Worm (Caenorhabditis elegans): ENCODE measurements around the gene Y57G11C.51.
"Not testable (repeated sequence)": the region's sequence is repeated elsewhere in the genome, so short reads cannot be mapped to it uniquely, and the experiment has no call there.

Y57G11C.51 gene

ce11 chrIV:14774454-14774853 is at the start of gene Y57G11C.51:
TSS of gene Y57G11C.51 (minus strand) at chrIV:14774554.
- not testable (repeated sequence) for TF ChIP-seq pes-1 (GFP tag; IDR thresholded peaks at IDR 0.05); ceh-13 (GFP tag; optimal IDR thresholded peaks at IDR 0.05); tbx-37 (GFP tag; conservative IDR thresholded peaks at IDR 0.05)

ce11 chrIV:14822267-14822666 is 47.9 kb upstream of the Y57G11C.51 start:
- TF ChIP-seq ama-1 (optimal IDR thresholded peaks at IDR 0.05): peak; percentile 38
- no peak for TF ChIP-seq aly-1 (tag; optimal IDR thresholded peaks at IDR 0.05)

ce11 chrIV:14816288-14816687 is 41.9 kb upstream of the Y57G11C.51 start, which contains the start of gene Y57G11C.46:
TSS of gene Y57G11C.46 (minus strand) at chrIV:14816388.
- no peak for TF ChIP-seq hnd-1 (tag; optimal IDR thresholded peaks at IDR 0.05)
- no peak for TF ChIP-seq sea-1 (GFP tag; conservative IDR thresholded peaks at IDR 0.05)
- TF ChIP-seq ama-1 (optimal IDR thresholded peaks at IDR 0.05): no peak
- no peak for TF ChIP-seq B0310.2 (tag; optimal IDR thresholded peaks at IDR 0.05)

- TF ChIP-seq hmbx-1 (tag; optimal IDR thresholded peaks at IDR 0.05) (no peak), sea-1 (GFP tag; conservative IDR thresholded peaks at IDR 0.05) (no peak), ama-1 (optimal IDR thresholded peaks at IDR 0.05) (no peak), hnd-1 (tag; optimal IDR thresholded peaks at IDR 0.05) (no peak), tbx-11 (GFP tag; IDR thresholded peaks at IDR 0.05) (no peak), tra-4 (tag; optimal IDR thresholded peaks at IDR 0.05) (no peak), aly-1 (tag; optimal IDR thresholded peaks at IDR 0.05) (no peak), tbx-37 (GFP tag; conservative IDR thresholded peaks at IDR 0.05) (no peak), scrt-1 (GFP tag; IDR thresholded peaks at IDR 0.05) (no peak), hmg-4 (GFP tag; optimal IDR thresholded peaks at IDR 0.05) (no peak)
Measured at ce11 chrIV:14806903-14807302, 32.5 kb upstream of the Y57G11C.51 start, which contains the start of gene oig-5. TSS of gene oig-5 (plus strand) at chrIV:14807203.

- TF ChIP-seq tbx-37 (GFP tag; conservative IDR thresholded peaks at IDR 0.05) (no peak), sea-1 (GFP tag; conservative IDR thresholded peaks at IDR 0.05) (no peak), hmg-4 (GFP tag; optimal IDR thresholded peaks at IDR 0.05) (no peak)
Measured at ce11 chrIV:14802316-14802715, 28.0 kb upstream of the Y57G11C.51 start, which contains the start of gene Y57G11C.1142. TSS of gene Y57G11C.1142 (plus strand) at chrIV:14802616.

ce11 chrIV:14800931-14801330 is 26.6 kb upstream of the Y57G11C.51 start:
- TF ChIP-seq scrt-1 (GFP tag; IDR thresholded peaks at IDR 0.05): no peak
- TF ChIP-seq flt-1 (GFP tag; IDR thresholded peaks at IDR 0.05): no peak
- TF ChIP-seq tra-4 (tag; optimal IDR thresholded peaks at IDR 0.05): no peak
- TF ChIP-seq ets-7 (tag; optimal IDR thresholded peaks at IDR 0.05): no peak
- TF ChIP-seq F13C5.2 (tag; optimal IDR thresholded peaks at IDR 0.05): no peak
- no peak for TF ChIP-seq sea-1 (GFP tag; conservative IDR thresholded peaks at IDR 0.05)

- TF ChIP-seq sea-1 (GFP tag; conservative IDR thresholded peaks at IDR 0.05): no peak
- TF ChIP-seq tra-4 (tag; optimal IDR thresholded peaks at IDR 0.05): no peak
- TF ChIP-seq hmbx-1 (tag; optimal IDR thresholded peaks at IDR 0.05): no peak
- TF ChIP-seq ceh-13 (GFP tag; optimal IDR thresholded peaks at IDR 0.05): no peak
- no peak for TF ChIP-seq tbx-37 (GFP tag; conservative IDR thresholded peaks at IDR 0.05)
- no peak for TF ChIP-seq hnd-1 (tag; optimal IDR thresholded peaks at IDR 0.05)
- TF ChIP-seq pes-1 (GFP tag; IDR thresholded peaks at IDR 0.05): no peak
- no peak for TF ChIP-seq F13C5.2 (tag; optimal IDR thresholded peaks at IDR 0.05)
- no peak for TF ChIP-seq scrt-1 (GFP tag; IDR thresholded peaks at IDR 0.05)
- no peak for TF ChIP-seq B0310.2 (tag; optimal IDR thresholded peaks at IDR 0.05)
- TF ChIP-seq tbx-11 (GFP tag; IDR thresholded peaks at IDR 0.05): no peak
- TF ChIP-seq aly-1 (tag; optimal IDR thresholded peaks at IDR 0.05): no peak
- no peak for TF ChIP-seq ceh-36 (tag; optimal IDR thresholded peaks at IDR 0.05)
- no peak for TF ChIP-seq ets-7 (tag; optimal IDR thresholded peaks at IDR 0.05)
- no peak for TF ChIP-seq flt-1 (GFP tag; IDR thresholded peaks at IDR 0.05)
- TF ChIP-seq hmg-4 (GFP tag; optimal IDR thresholded peaks at IDR 0.05): no peak
- no peak for TF ChIP-seq ama-1 (optimal IDR thresholded peaks at IDR 0.05)
Measured at ce11 chrIV:14799186-14799585, 24.8 kb upstream of the Y57G11C.51 start, which contains the start of gene Y57G11C.14. TSS of gene Y57G11C.14 (plus strand) at chrIV:14799311.

ce11 chrIV:14797849-14798248 is 23.5 kb upstream of the Y57G11C.51 start, which contains the start of gene arl-8:
TSS of gene arl-8 (plus strand) at chrIV:14798149.
- TF ChIP-seq ets-7 (tag; optimal IDR thresholded peaks at IDR 0.05) (no peak), flt-1 (GFP tag; IDR thresholded peaks at IDR 0.05) (no peak), sea-1 (GFP tag; conservative IDR thresholded peaks at IDR 0.05) (no peak), pes-1 (GFP tag; IDR thresholded peaks at IDR 0.05) (no peak), scrt-1 (GFP tag; IDR thresholded peaks at IDR 0.05) (no peak), hmbx-1 (tag; optimal IDR thresholded peaks at IDR 0.05) (no peak), ceh-36 (tag; optimal IDR thresholded peaks at IDR 0.05) (no peak), tbx-37 (GFP tag; conservative IDR thresholded peaks at IDR 0.05) (no peak), ceh-13 (GFP tag; optimal IDR thresholded peaks at IDR 0.05) (no peak), hmg-4 (GFP tag; optimal IDR thresholded peaks at IDR 0.05) (no peak), F13C5.2 (tag; optimal IDR thresholded peaks at IDR 0.05) (no peak), aly-1 (tag; optimal IDR thresholded peaks at IDR 0.05) (no peak), tbx-11 (GFP tag; IDR thresholded peaks at IDR 0.05) (no peak), ama-1 (optimal IDR thresholded peaks at IDR 0.05) (no peak), tra-4 (tag; optimal IDR thresholded peaks at IDR 0.05) (no peak), B0310.2 (tag; optimal IDR thresholded peaks at IDR 0.05) (no peak)

- no peak for TF ChIP-seq F13C5.2 (tag; optimal IDR thresholded peaks at IDR 0.05)
- no peak for TF ChIP-seq flt-1 (GFP tag; IDR thresholded peaks at IDR 0.05)
- TF ChIP-seq hmg-4 (GFP tag; optimal IDR thresholded peaks at IDR 0.05): no peak
- TF ChIP-seq hmbx-1 (tag; optimal IDR thresholded peaks at IDR 0.05): no peak
- TF ChIP-seq tbx-37 (GFP tag; conservative IDR thresholded peaks at IDR 0.05): no peak
- no peak for TF ChIP-seq scrt-1 (GFP tag; IDR thresholded peaks at IDR 0.05)
- no peak for TF ChIP-seq ets-7 (tag; optimal IDR thresholded peaks at IDR 0.05)
- TF ChIP-seq pes-1 (GFP tag; IDR thresholded peaks at IDR 0.05): no peak
- TF ChIP-seq tbx-11 (GFP tag; IDR thresholded peaks at IDR 0.05): no peak
Measured at ce11 chrIV:14797354-14797753, 23.0 kb upstream of the Y57G11C.51 start, which contains the start of the genes Y57G11C.1147 and nuo-3. TSS of gene Y57G11C.1147 (minus strand) at chrIV:14797514. TSS of gene nuo-3 (minus strand) at chrIV:14797544.

All from whole organism, early embryonic.